Worm (Caenorhabditis elegans): ENCODE data around the gene glb-20.
A peak's percentile ranks its signal among the peaks of the same experiment; 100 is the strongest.

Gene glb-20

ce11 chrX:13578483-13578882 is 22.5 kb upstream of the glb-20 start, which contains the start of gene F54B11.11:
TSS of gene F54B11.11 (plus strand) at chrX:13578783.
- TF ChIP-seq fax-1 (tag; optimal IDR thresholded peaks at IDR 0.05) (no peak), syd-9 (tag; optimal IDR thresholded peaks at IDR 0.05) (no peak), ceh-45 (GFP tag; IDR thresholded peaks at IDR 0.05) (no peak), eyg-1 (tag; optimal IDR thresholded peaks at IDR 0.05) (no peak), ceh-31 (tag; optimal IDR thresholded peaks at IDR 0.05) (no peak), pax-1 (tag; optimal IDR thresholded peaks at IDR 0.05) (no peak), madf-2 (tag; optimal IDR thresholded peaks at IDR 0.05) (no peak), ceh-24 (tag; optimal IDR thresholded peaks at IDR 0.05) (no peak), hlh-6 (tag; optimal IDR thresholded peaks at IDR 0.05) (no peak), pqm-1 (tag; optimal IDR thresholded peaks at IDR 0.05) (no peak), unc-55 (GFP tag; optimal IDR thresholded peaks at IDR 0.05) (no peak)

ce11 chrX:13574029-13574428 is 18.1 kb upstream of the glb-20 start:
- TF ChIP-seq syd-9 (tag; optimal IDR thresholded peaks at IDR 0.05) (no peak), hlh-6 (tag; optimal IDR thresholded peaks at IDR 0.05) (no peak), fkh-10 (GFP tag; optimal IDR thresholded peaks at IDR 0.05) (no peak), ceh-2 (tag; optimal IDR thresholded peaks at IDR 0.05) (no peak), ceh-45 (GFP tag; IDR thresholded peaks at IDR 0.05) (no peak), hlh-13 (GFP tag; optimal IDR thresholded peaks at IDR 0.05) (no peak), tbx-7 (tag; optimal IDR thresholded peaks at IDR 0.05) (no peak), tbx-2 (tag; optimal IDR thresholded peaks at IDR 0.05) (no peak), npax-4 (tag; optimal IDR thresholded peaks at IDR 0.05) (no peak)

ce11 chrX:13569854-13570253 is 13.9 kb upstream of the glb-20 start, which contains the start of gene R01E6.7:
TSS of gene R01E6.7 (minus strand) at chrX:13569954.
- TF ChIP-seq pqm-1 (tag; optimal IDR thresholded peaks at IDR 0.05) (no peak), T23F11.4 (GFP tag; optimal IDR thresholded peaks at IDR 0.05) (no peak)

ce11 chrX:13566436-13566835 is 10.5 kb upstream of the glb-20 start, which contains the start of gene R01E6.2:
TSS of gene R01E6.2 (minus strand) at chrX:13566536.
- TF ChIP-seq Y22D7AL.16 (tag; optimal IDR thresholded peaks at IDR 0.05) (no peak), unc-86 (tag; optimal IDR thresholded peaks at IDR 0.05) (no peak), ttx-3 (tag; optimal IDR thresholded peaks at IDR 0.05) (no peak), sdc-2 (tag; optimal IDR thresholded peaks at IDR 0.05) (no peak), lin-11 (tag; optimal IDR thresholded peaks at IDR 0.05) (no peak), ceh-30 (tag; optimal IDR thresholded peaks at IDR 0.05) (no peak), T23F11.4 (GFP tag; optimal IDR thresholded peaks at IDR 0.05) (no peak), pat-9 (tag; optimal IDR thresholded peaks at IDR 0.05) (no peak), ceh-19 (GFP tag; optimal IDR thresholded peaks at IDR 0.05) (no peak), hlh-30 (tag; optimal IDR thresholded peaks at IDR 0.05; ENCODE audit: insufficient read depth) (no peak), pros-1 (tag; optimal IDR thresholded peaks at IDR 0.05) (no peak), ceh-31 (tag; optimal IDR thresholded peaks at IDR 0.05) (no peak)

- TF ChIP-seq ceh-18 (tag; optimal IDR thresholded peaks at IDR 0.05) = peak; percentile 16
- no peak for TF ChIP-seq ceh-22 (tag; optimal IDR thresholded peaks at IDR 0.05)
- no peak for TF ChIP-seq madf-2 (tag; optimal IDR thresholded peaks at IDR 0.05)
- no peak for TF ChIP-seq che-1 (tag; optimal IDR thresholded peaks at IDR 0.05)
- no peak for TF ChIP-seq zip-5 (tag; optimal IDR thresholded peaks at IDR 0.05)
- TF ChIP-seq hlh-30 (tag; optimal IDR thresholded peaks at IDR 0.05; ENCODE audit: insufficient read depth) = no peak
Measured at ce11 chrX:13561954-13562353, 6.0 kb upstream of the glb-20 start.

- no peak for TF ChIP-seq ceh-45 (GFP tag; IDR thresholded peaks at IDR 0.05)
- peak; percentile 1 for TF ChIP-seq ceh-18 (tag; optimal IDR thresholded peaks at IDR 0.05)
- peak; percentile 41 for TF ChIP-seq ceh-34 (tag; optimal IDR thresholded peaks at IDR 0.05)
- TF ChIP-seq hlh-30 (tag; optimal IDR thresholded peaks at IDR 0.05; ENCODE audit: insufficient read depth) = no peak
Measured at ce11 chrX:13558667-13559066, 2.7 kb upstream of the glb-20 start.
